Fruit fly (Drosophila melanogaster): ENCODE data around the gene RnrL.

DNA sequence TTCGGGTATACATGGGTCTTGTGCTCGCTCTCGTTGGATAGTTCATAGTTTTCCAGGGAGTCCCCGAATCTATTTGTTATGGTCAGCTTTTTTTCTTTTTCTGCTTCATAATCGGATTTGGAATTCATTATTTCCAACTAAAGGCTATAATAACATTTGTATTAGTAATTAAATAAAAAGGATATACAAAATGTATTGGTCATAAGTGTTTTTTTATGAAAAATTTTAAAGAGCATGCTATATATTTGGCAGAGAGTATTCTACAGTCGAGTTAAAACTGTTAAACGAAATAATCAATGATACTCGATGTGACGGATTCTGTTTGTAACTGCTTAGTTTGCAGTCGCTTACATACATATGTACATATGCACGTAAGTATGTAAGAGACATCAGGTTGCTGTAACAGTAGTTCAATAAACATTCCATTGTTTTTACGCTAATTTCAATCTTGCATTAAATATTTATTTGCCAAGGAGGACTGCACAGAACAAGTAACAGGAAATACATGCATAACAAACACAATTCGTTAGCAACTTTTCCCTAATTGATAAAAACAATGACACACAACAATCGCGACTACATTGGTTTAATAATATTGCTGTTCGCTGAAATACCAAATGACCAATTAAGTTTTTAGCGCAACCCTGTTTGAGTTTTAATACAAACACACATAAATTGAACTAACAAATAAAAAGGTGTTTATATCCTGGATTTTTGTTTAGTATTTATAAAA is 28.5 kb downstream of the RnrL start:
- no peak for TF ChIP-seq psq (optimal IDR thresholded peaks at IDR 0.05)
- no peak for TF ChIP-seq usp (GFP tag; optimal IDR thresholded peaks at IDR 0.05)
- TF ChIP-seq EcR (GFP tag; optimal IDR thresholded peaks at IDR 0.05) = no peak
- no peak for TF ChIP-seq CG8478 (optimal IDR thresholded peaks at IDR 0.05)
- TF ChIP-seq pan (optimal IDR thresholded peaks at IDR 0.05) = no peak
- no peak for TF ChIP-seq Dll (optimal IDR thresholded peaks at IDR 0.05)
